Fruit fly (Drosophila melanogaster) whole organism, embryonic: ENCODE measurements around the gene drl.

ENCODE experiments used
- Adf1 ChIP-seq: fragments of 200-800 bp; sonication (Bioruptor generic); IDR thresholded peaks from 2 replicates; pipeline ENCODE4 v1.3.6; 2022; ENCODE audit warnings: missing biosample characterization, missing genetic modification characterization
- Aef1 ChIP-seq: fragments of 200-800 bp; sonication (Bioruptor generic); IDR thresholded peaks from 3 replicates; pipeline ENCODE4 v1.3.6; 2022; ENCODE audit warnings: missing biosample characterization, missing genetic modification characterization
- Bteb2 ChIP-seq: fragments of 200-800 bp; sonication (Bioruptor generic); optimal IDR thresholded peaks from 2 replicates; lab custom pipeline; 2016; ENCODE audit warnings: missing biosample characterization, missing genetic modification characterization
- CG13624 ChIP-seq: fragments of 200-800 bp; sonication (Bioruptor generic); optimal IDR thresholded peaks from 2 replicates; lab custom pipeline; 2016; ENCODE audit warnings: missing biosample characterization, missing genetic modification characterization
- CG14667 ChIP-seq: fragments of 200-800 bp; sonication (Bioruptor generic); IDR thresholded peaks from 2 replicates; pipeline ENCODE4 v1.3.6; 2022; ENCODE audit warnings: missing biosample characterization, missing genetic modification characterization
- CG1602 ChIP-seq: fragments of 200-800 bp; sonication (Bioruptor generic); optimal IDR thresholded peaks from 3 replicates; lab custom pipeline; 2016; ENCODE audit warnings: missing biosample characterization, missing genetic modification characterization
- CG1647 ChIP-seq: fragments of 200-800 bp; sonication (Bioruptor generic); optimal IDR thresholded peaks from 3 replicates; lab custom pipeline; 2016; ENCODE audit warnings: missing biosample characterization, missing genetic modification characterization
- CG17612 ChIP-seq: fragments of 200-800 bp; sonication (Bioruptor generic); IDR thresholded peaks from 2 replicates; pipeline ENCODE4 v1.3.6; 2022; ENCODE audit warnings: missing biosample characterization, missing genetic modification characterization
- CG2116 ChIP-seq: fragments of 200-800 bp; sonication (Bioruptor generic); optimal IDR thresholded peaks from 3 replicates; lab custom pipeline; 2018; ENCODE audit warnings: missing biosample characterization, mild to moderate bottlenecking, missing genetic modification characterization
- CG2889 ChIP-seq: fragments of 200-800 bp; sonication (Bioruptor generic); IDR thresholded peaks from 3 replicates; pipeline ENCODE4 v1.3.6; 2022; ENCODE audit warnings: missing biosample characterization, missing genetic modification characterization
- CG30020 ChIP-seq: fragments of 200-800 bp; optimal IDR thresholded peaks from 2 replicates; lab custom pipeline; 2019; ENCODE audit warnings: missing biosample characterization, mild to moderate bottlenecking, missing genetic modification characterization, moderate library complexity
- CG3163 ChIP-seq: fragments of 200-800 bp; sonication (Bioruptor generic); optimal IDR thresholded peaks from 3 replicates; lab custom pipeline; 2016; ENCODE audit warnings: missing biosample characterization, missing genetic modification characterization
- CG34376 ChIP-seq: fragments of 200-800 bp; sonication (Bioruptor generic); optimal IDR thresholded peaks from 2 replicates; lab custom pipeline; 2018; ENCODE audit warnings: missing biosample characterization, mild to moderate bottlenecking, missing genetic modification characterization
- CG4424 ChIP-seq: fragments of 200-800 bp; sonication (Bioruptor generic); optimal IDR thresholded peaks from 3 replicates; lab custom pipeline; 2016; ENCODE audit warnings: missing biosample characterization, missing genetic modification characterization
- CG4617 ChIP-seq: fragments of 200-800 bp; sonication (Bioruptor generic); optimal IDR thresholded peaks from 3 replicates; lab custom pipeline; 2016; ENCODE audit warnings: missing biosample characterization, missing genetic modification characterization, borderline replicate concordance
- CG4730 ChIP-seq: fragments of 200-800 bp; sonication (Bioruptor generic); IDR thresholded peaks from 2 replicates; pipeline ENCODE4 v1.3.6; 2022; ENCODE audit warnings: missing biosample characterization, missing genetic modification characterization
- CG4820 ChIP-seq: fragments of 200-800 bp; sonication (Bioruptor generic); optimal IDR thresholded peaks from 3 replicates; lab custom pipeline; 2016; ENCODE audit warnings: missing biosample characterization, missing genetic modification characterization
- CG6272 ChIP-seq: fragments of 200-800 bp; sonication (Bioruptor generic); IDR thresholded peaks from 2 replicates; pipeline ENCODE4 v1.3.6; 2022; ENCODE audit warnings: missing biosample characterization, missing genetic modification characterization
- CG6689 ChIP-seq: fragments of 200-800 bp; sonication (Bioruptor generic); IDR thresholded peaks from 2 replicates; pipeline ENCODE4 v1.3.6; 2022; ENCODE audit warnings: missing biosample characterization, missing genetic modification characterization
- CG8359 ChIP-seq: fragments of 200-800 bp; sonication (Bioruptor generic); optimal IDR thresholded peaks from 2 replicates; lab custom pipeline; 2017; ENCODE audit warnings: missing biosample characterization, mild to moderate bottlenecking, missing genetic modification characterization, borderline replicate concordance
- CG8765 ChIP-seq: fragments of 200-800 bp; sonication (Bioruptor generic); IDR thresholded peaks from 2 replicates; pipeline ENCODE4 v1.3.6; 2022; ENCODE audit warnings: missing biosample characterization, missing genetic modification characterization
- CG9437 ChIP-seq: fragments of 200-800 bp; sonication (Bioruptor generic); optimal IDR thresholded peaks from 2 replicates; lab custom pipeline; 2018; ENCODE audit warnings: missing biosample characterization, mild to moderate bottlenecking, missing genetic modification characterization
- CG9727 ChIP-seq: fragments of 200-800 bp; sonication (Bioruptor generic); optimal IDR thresholded peaks from 3 replicates; lab custom pipeline; 2017; ENCODE audit warnings: missing biosample characterization, mild to moderate bottlenecking, missing genetic modification characterization
- CG9932 ChIP-seq: fragments of 200-800 bp; sonication (Bioruptor generic); IDR thresholded peaks from 2 replicates; pipeline ENCODE4 v1.3.6; 2022; ENCODE audit warnings: missing biosample characterization, missing genetic modification characterization
- Dek ChIP-seq: fragments of 200-800 bp; sonication (Bioruptor generic); optimal IDR thresholded peaks from 3 replicates; lab custom pipeline; 2019; ENCODE audit warnings: missing biosample characterization, mild to moderate bottlenecking, missing genetic modification characterization, moderate library complexity
- Dip2 ChIP-seq: fragments of 200-800 bp; sonication (Bioruptor generic); IDR thresholded peaks from 2 replicates; pipeline ENCODE4 v1.3.6; 2022; ENCODE audit warnings: missing biosample characterization, missing genetic modification characterization
- Hr78 ChIP-seq, 2 experiments: fragments of 200-800 bp in 1 of 2; fragments of >200 bp in 1 of 2; sonication (Bioruptor generic) in 1 of 2; optimal IDR thresholded peaks; 2 replicates each; lab custom pipeline; 2017 to 2019; ENCODE audit warnings: missing biosample characterization in 2 of 2, missing genetic modification characterization in 2 of 2, mild to moderate bottlenecking in 1 of 2, moderate library complexity in 1 of 2
- MTF-1 ChIP-seq: fragments of 200-800 bp; sonication (Bioruptor generic); optimal IDR thresholded peaks from 2 replicates; lab custom pipeline; 2018; ENCODE audit warnings: missing biosample characterization, mild to moderate bottlenecking, missing genetic modification characterization, borderline replicate concordance
- Mrtf ChIP-seq: fragments of 200-800 bp; sonication (Bioruptor generic); IDR thresholded peaks from 3 replicates; pipeline ENCODE4 v1.3.6; 2022; ENCODE audit warnings: missing biosample characterization, missing genetic modification characterization
- NC2α ChIP-seq: fragments of 200-800 bp; sonication (Bioruptor generic); optimal IDR thresholded peaks from 2 replicates; lab custom pipeline; 2016; ENCODE audit warnings: missing biosample characterization, missing genetic modification characterization
- Ravus ChIP-seq: fragments of 200-800 bp; sonication (Bioruptor generic); IDR thresholded peaks from 2 replicates; pipeline ENCODE4 v1.3.6; 2022; ENCODE audit warnings: missing biosample characterization, missing genetic modification characterization
- Rfx ChIP-seq: fragments of 200-800 bp; sonication (Bioruptor generic); IDR thresholded peaks from 2 replicates; pipeline ENCODE4 v1.3.6; 2022; ENCODE audit warnings: missing biosample characterization, missing genetic modification characterization
- Ssrp ChIP-seq: fragments of 200-800 bp; sonication (Bioruptor generic); optimal IDR thresholded peaks from 2 replicates; lab custom pipeline; 2018; ENCODE audit warnings: missing biosample characterization, mild to moderate bottlenecking, missing genetic modification characterization, moderate library complexity
- amos ChIP-seq: fragments of 200-800 bp; sonication (Bioruptor generic); IDR thresholded peaks from 2 replicates; pipeline ENCODE4 v1.3.6; 2022; ENCODE audit warnings: missing biosample characterization, missing genetic modification characterization; ENCODE audit not compliant: partially characterized antibody
- az2 ChIP-seq: fragments of 200-800 bp; sonication (Bioruptor generic); optimal IDR thresholded peaks from 3 replicates; lab custom pipeline; 2016; ENCODE audit warnings: missing biosample characterization, missing genetic modification characterization
- bbx ChIP-seq: fragments of 200-800 bp; sonication (Bioruptor generic); IDR thresholded peaks from 2 replicates; pipeline ENCODE4 v1.3.6; 2022; ENCODE audit warnings: missing biosample characterization, missing genetic modification characterization; ENCODE audit not compliant: partially characterized antibody
- chn ChIP-seq: fragments of 200-800 bp; sonication (Bioruptor generic); optimal IDR thresholded peaks from 2 replicates; lab custom pipeline; 2016; ENCODE audit warnings: missing biosample characterization, missing genetic modification characterization
- da ChIP-seq: fragments of 200-800 bp; sonication (Bioruptor generic); optimal IDR thresholded peaks from 2 replicates; lab custom pipeline; 2016; ENCODE audit warnings: missing biosample characterization, missing genetic modification characterization
- dmrt11E ChIP-seq: fragments of 200-800 bp; sonication (Bioruptor generic); optimal IDR thresholded peaks from 3 replicates; lab custom pipeline; 2018; ENCODE audit warnings: missing biosample characterization, mild to moderate bottlenecking, missing genetic modification characterization, moderate library complexity
- gsb ChIP-seq: fragments of 200-800 bp; sonication (Bioruptor generic); IDR thresholded peaks from 2 replicates; pipeline ENCODE4 v1.3.6; 2022; ENCODE audit warnings: missing biosample characterization, missing genetic modification characterization
- kay ChIP-seq: fragments of 200-800 bp; sonication (Bioruptor generic); optimal IDR thresholded peaks from 2 replicates; lab custom pipeline; 2016; ENCODE audit warnings: missing biosample characterization, missing genetic modification characterization
- knrl ChIP-seq: fragments of 200-800 bp; sonication (Bioruptor generic); IDR thresholded peaks from 3 replicates; pipeline ENCODE4 v1.3.6; 2022; ENCODE audit warnings: missing biosample characterization, missing genetic modification characterization; ENCODE audit not compliant: partially characterized antibody
- lbe ChIP-seq: fragments of 200-800 bp; sonication (Bioruptor generic); optimal IDR thresholded peaks from 2 replicates; lab custom pipeline; 2016; ENCODE audit warnings: missing biosample characterization, mild to moderate bottlenecking, missing genetic modification characterization
- scrt ChIP-seq: fragments of 200-800 bp; sonication (Bioruptor generic); optimal IDR thresholded peaks from 2 replicates; lab custom pipeline; 2018; ENCODE audit warnings: missing biosample characterization, mild to moderate bottlenecking, missing genetic modification characterization, moderate library complexity
- sim ChIP-seq: fragments of 200-800 bp; sonication (Bioruptor generic); IDR thresholded peaks from 2 replicates; pipeline ENCODE4 v1.3.6; 2022; ENCODE audit warnings: missing biosample characterization, missing genetic modification characterization
- so ChIP-seq: fragments of 200-800 bp; sonication (Bioruptor generic); IDR thresholded peaks from 3 replicates; pipeline ENCODE4 v1.3.6; 2022; ENCODE audit warnings: missing biosample characterization, missing genetic modification characterization
- sob ChIP-seq: fragments of 200-800 bp; sonication (Bioruptor generic); IDR thresholded peaks from 2 replicates; pipeline ENCODE4 v1.3.6; 2022; ENCODE audit warnings: missing biosample characterization, missing genetic modification characterization
- tgo ChIP-seq: fragments of 200-800 bp; sonication (Bioruptor generic); IDR thresholded peaks from 3 replicates; pipeline ENCODE4 v1.3.6; 2022; ENCODE audit warnings: missing biosample characterization, missing genetic modification characterization
- tup ChIP-seq: fragments of 200-800 bp; sonication (Bioruptor generic); optimal IDR thresholded peaks from 2 replicates; lab custom pipeline; 2016; ENCODE audit warnings: missing biosample characterization, mild to moderate bottlenecking, missing genetic modification characterization, moderate library complexity
- vvl ChIP-seq: fragments of 200-800 bp; sonication (Bioruptor generic); IDR thresholded peaks from 2 replicates; pipeline ENCODE4 v1.3.6; 2022; ENCODE audit warnings: missing biosample characterization, missing genetic modification characterization
- zen2 ChIP-seq: fragments of 200-800 bp; sonication (Bioruptor generic); IDR thresholded peaks from 3 replicates; pipeline ENCODE4 v1.3.6; 2022; ENCODE audit warnings: missing biosample characterization, missing genetic modification characterization; ENCODE audit not compliant: partially characterized antibody
- zfh1 ChIP-seq: fragments of 200-800 bp; sonication (Bioruptor generic); IDR thresholded peaks from 3 replicates; pipeline ENCODE4 v1.3.6; 2022; ENCODE audit warnings: missing biosample characterization, missing genetic modification characterization

Gene drl

dm6 chr2L:19154893-19155389 is 35.2 kb upstream of the drl start (continued):
- TF ChIP-seq tup (no peak), CG14667 (no peak), CG34376 (no peak), chn (GFP tag; lab: Kevin White, UChicago) (no peak), Hr78 (GFP tag; optimal IDR thresholded peaks at IDR 0.05; lab: Kevin White, UChicago) (peak in 1 of 2 experiments; percentile 46), CG4424 (GFP tag; lab: Kevin White, UChicago) (no peak), amos (GFP tag; lab: Robert Waterston, UW) (no peak), CG9932 (GFP tag; lab: Robert Waterston, UW) (no peak), Aef1 (no peak), scrt (GFP tag; lab: Kevin White, UChicago) (no peak), bbx (no peak), Ravus (GFP tag; lab: Robert Waterston, UW) (no peak), vvl (peak; percentile 61), Bteb2 (no peak), CG6689 (GFP tag; lab: Robert Waterston, UW) (no peak), CG30020 (tag; lab: Kevin White, UChicago) (no peak), CG3163 (GFP tag; lab: Kevin White, UChicago) (no peak), dmrt11E (tag; lab: Kevin White, UChicago) (no peak), tgo (GFP tag; lab: Robert Waterston, UW) (no peak), Adf1 (GFP tag; lab: Robert Waterston, UW) (peak; percentile 14; the same call in 1 of the 2 replicates), sob (GFP tag; lab: Robert Waterston, UW) (no peak), NC2α (no peak), zen2 (GFP tag; lab: Robert Waterston, UW) (no peak), Ssrp (tag; lab: Kevin White, UChicago) (no peak), CG4730 (GFP tag; lab: Robert Waterston, UW) (no peak), Mrtf (GFP tag; lab: Robert Waterston, UW) (no peak), CG9727 (GFP tag; lab: Kevin White, UChicago) (peak; percentile 50), CG8359 (no peak), CG8765 (GFP tag; lab: Robert Waterston, UW) (no peak), CG2116 (GFP tag; lab: Kevin White, UChicago) (no peak), CG13624 (GFP tag; lab: Kevin White, UChicago) (no peak), CG4617 (GFP tag; lab: Kevin White, UChicago) (no peak), CG17612 (GFP tag; lab: Robert Waterston, UW) (no peak), CG9437 (no peak), gsb (no peak), knrl (GFP tag; lab: Robert Waterston, UW) (no peak), sim (GFP tag; lab: Robert Waterston, UW) (no peak), Dek (tag; lab: Kevin White, UChicago) (no peak), MTF-1 (GFP tag; lab: Kevin White, UChicago) (no peak), zfh1 (GFP tag; lab: Robert Waterston, UW) (peak; percentile 18; the same call in 1 of the 3 replicates), so (GFP tag; lab: Robert Waterston, UW) (no peak), Rfx (no peak), CG6272 (GFP tag; lab: Robert Waterston, UW) (no peak), kay (no peak), CG1602 (GFP tag; lab: Kevin White, UChicago) (no peak), az2 (no peak), CG1647 (GFP tag; lab: Kevin White, UChicago) (no peak), CG4820 (GFP tag; lab: Kevin White, UChicago) (no peak), Dip2 (GFP tag; lab: Robert Waterston, UW) (no peak), da (GFP tag; lab: Kevin White, UChicago) (peak; percentile 96), CG2889 (GFP tag; lab: Robert Waterston, UW) (no peak), lbe (GFP tag; lab: Kevin White, UChicago) (no peak)
